Fruit fly (Drosophila melanogaster): Measurements from ENCODE around the gene Las.
A peak's percentile ranks its signal among the peaks of the same experiment; 100 is the strongest.

The Las gene

DNA sequence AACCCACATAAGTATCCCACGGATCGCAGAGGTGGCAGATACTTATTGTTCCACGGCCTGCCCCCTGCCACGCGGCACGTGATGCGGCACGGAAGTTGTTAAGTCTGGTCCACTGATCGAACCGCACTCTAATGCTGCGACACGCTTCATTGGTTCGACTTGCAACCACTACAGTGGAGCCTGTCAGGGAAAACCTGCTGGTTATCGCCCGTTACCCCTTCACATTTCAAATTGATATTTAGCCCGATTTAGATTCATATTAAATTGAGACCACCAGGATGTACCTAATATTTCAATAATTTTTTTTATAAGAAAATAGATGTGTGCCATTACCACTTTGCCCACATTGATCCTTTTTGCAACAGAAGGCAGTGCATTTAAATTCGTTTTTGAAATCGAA lies 15.2 kb upstream of the Las start (continued):
- TF ChIP-seq Poxn (GFP tag; IDR thresholded peaks at IDR 0.05) (no peak), CG14441 (GFP tag; IDR thresholded peaks at IDR 0.05) (no peak), CG30431 (GFP tag; optimal IDR thresholded peaks at IDR 0.05) (no peak), CHES-1-like (GFP tag; optimal IDR thresholded peaks at IDR 0.05) (no peak), cato (GFP tag; optimal IDR thresholded peaks at IDR 0.05; ENCODE audit: borderline replicate concordance) (no peak), CG7786 (GFP tag; optimal IDR thresholded peaks at IDR 0.05) (no peak), CG34422 (GFP tag; IDR thresholded peaks at IDR 0.05) (no peak), CG6254 (GFP tag; optimal IDR thresholded peaks at IDR 0.05) (no peak), CG16815 (GFP tag; optimal IDR thresholded peaks at IDR 0.05) (peak; percentile 50), tio (GFP tag; optimal IDR thresholded peaks at IDR 0.05) (no peak), lmd (GFP tag; IDR thresholded peaks at IDR 0.05) (peak; percentile 16; the same call in 1 of the 2 replicates), CG6654 (GFP tag; optimal IDR thresholded peaks at IDR 0.05) (no peak), salm (tag; optimal IDR thresholded peaks at IDR 0.05) (no peak), dpn (GFP tag; optimal IDR thresholded peaks at IDR 0.05) (peak in 1 of 2 experiments; percentile 22), CG5953 (GFP tag; IDR thresholded peaks at IDR 0.05) (no peak), amos (GFP tag; IDR thresholded peaks at IDR 0.05; ENCODE audit: partially characterized antibody) (no peak), seq (GFP tag; IDR thresholded peaks at IDR 0.05) (no peak), CG8388 (GFP tag; optimal IDR thresholded peaks at IDR 0.05) (peak; percentile 35), CG8089 (GFP tag; optimal IDR thresholded peaks at IDR 0.05) (no peak), CG14014 (GFP tag; IDR thresholded peaks at IDR 0.05) (no peak), psq (GFP tag; optimal IDR thresholded peaks at IDR 0.05) (no peak), bigmax (GFP tag; optimal IDR thresholded peaks at IDR 0.05) (no peak), CG11560 (tag; IDR thresholded peaks at IDR 0.05) (0 out of 3 replicates have a peak, but pooled peaks have one; percentile 35), E2f1 (GFP tag; IDR thresholded peaks at IDR 0.05) (no peak), CG6689 (GFP tag; IDR thresholded peaks at IDR 0.05) (peak; percentile 36; the same call in 1 of the 2 replicates), hbn (GFP tag; IDR thresholded peaks at IDR 0.05; ENCODE audit: partially characterized antibody) (no peak), cg (GFP tag; optimal IDR thresholded peaks at IDR 0.05) (no peak), dmrt11E (tag; optimal IDR thresholded peaks at IDR 0.05) (peak; percentile 70), Taf1 (GFP tag; IDR thresholded peaks at IDR 0.05) (no peak), CoRest (tag; optimal IDR thresholded peaks at IDR 0.05) (peak; percentile 26), toy (GFP tag; IDR thresholded peaks at IDR 0.05) (0 out of 2 replicates have a peak, but pooled peaks have one; percentile 6), CG5245 (GFP tag; optimal IDR thresholded peaks at IDR 0.05) (no peak), tap (tag; optimal IDR thresholded peaks at IDR 0.05) (no peak), kah (GFP tag; optimal IDR thresholded peaks at IDR 0.05) (no peak), CG1603 (tag; optimal IDR thresholded peaks at IDR 0.05) (peak; percentile 61), chif (GFP tag; optimal IDR thresholded peaks at IDR 0.05) (peak in 1 of 2 experiments; percentile 64), CG7987 (GFP tag; optimal IDR thresholded peaks at IDR 0.05) (no peak), CG16779 (GFP tag; IDR thresholded peaks at IDR 0.05) (no peak), CG3065 (GFP tag; optimal IDR thresholded peaks at IDR 0.05) (no peak), sisA (GFP tag; IDR thresholded peaks at IDR 0.05) (peak; percentile 45), shn (GFP tag; optimal IDR thresholded peaks at IDR 0.05) (no peak), zfh1 (GFP tag; IDR thresholded peaks at IDR 0.05) (peak; percentile 59; the same call in 2 of the 3 replicates), Hsf (GFP tag; optimal IDR thresholded peaks at IDR 0.05) (peak; percentile 9), unpg (GFP tag; optimal IDR thresholded peaks at IDR 0.05) (peak; percentile 38), eyg (GFP tag; optimal IDR thresholded peaks at IDR 0.05) (no peak), CG1024 (GFP tag; IDR thresholded peaks at IDR 0.05) (no peak), CG16813 (GFP tag; IDR thresholded peaks at IDR 0.05; ENCODE audit: partially characterized antibody) (0 out of 3 replicates have a peak, but pooled peaks have one; percentile 21), CG7928 (GFP tag; optimal IDR thresholded peaks at IDR 0.05) (no peak), GATAe (GFP tag; conservative IDR thresholded peaks at IDR 0.05) (no peak), CG32532 (GFP tag; IDR thresholded peaks at IDR 0.05) (no peak), az2 (GFP tag; optimal IDR thresholded peaks at IDR 0.05) (peak; percentile 28), CkIIα-i1 (GFP tag; IDR thresholded peaks at IDR 0.05) (no peak)

All from whole organism, embryonic.